Fruit fly (Drosophila melanogaster) whole organism, embryonic: ENCODE results near the gene ssp3.
A peak's percentile ranks its signal among the peaks of the same experiment; 100 is the strongest.

Source experiments
- Antp ChIP-seq: fragments of 200-800 bp; sonication (Bioruptor generic); optimal IDR thresholded peaks from 3 replicates; lab custom pipeline; 2016; ENCODE audit warnings: missing biosample characterization, missing genetic modification characterization
- Bgb ChIP-seq: fragments of 200-800 bp; sonication (Bioruptor generic); IDR thresholded peaks from 2 replicates; pipeline ENCODE4 v1.3.6; 2022; ENCODE audit warnings: missing biosample characterization, missing genetic modification characterization; ENCODE audit not compliant: partially characterized antibody
- Blimp-1 ChIP-seq: fragments of 200-800 bp; sonication (Bioruptor generic); optimal IDR thresholded peaks from 3 replicates; lab custom pipeline; 2018; ENCODE audit warnings: missing biosample characterization, missing genetic modification characterization, mild to moderate bottlenecking, moderate library complexity, missing genetic modification reagents
- CG10209 ChIP-seq: fragments of 200-800 bp; sonication (Bioruptor generic); optimal IDR thresholded peaks from 3 replicates; lab custom pipeline; 2017; ENCODE audit warnings: missing biosample characterization, mild to moderate bottlenecking, missing genetic modification characterization, missing genetic modification reagents
- CG10366 ChIP-seq: fragments of 200-800 bp; sonication (Bioruptor generic); IDR thresholded peaks from 2 replicates; pipeline ENCODE4 v1.3.6; 2022; ENCODE audit warnings: missing biosample characterization, missing genetic modification characterization
- CG11695 ChIP-seq: fragments of 200-800 bp; sonication (Bioruptor generic); IDR thresholded peaks from 3 replicates; pipeline ENCODE4 v1.3.6; 2022; ENCODE audit warnings: missing biosample characterization, missing genetic modification characterization
- CG12236 ChIP-seq: fragments of 200-800 bp; sonication (Bioruptor generic); optimal IDR thresholded peaks from 2 replicates; lab custom pipeline; 2016; ENCODE audit warnings: missing biosample characterization, missing genetic modification characterization
- CG12744 ChIP-seq: fragments of 200-800 bp; sonication (Bioruptor generic); optimal IDR thresholded peaks from 2 replicates; lab custom pipeline; 2016; ENCODE audit warnings: missing biosample characterization, missing genetic modification characterization
- CG1602 ChIP-seq: fragments of 200-800 bp; sonication (Bioruptor generic); optimal IDR thresholded peaks from 3 replicates; lab custom pipeline; 2016; ENCODE audit warnings: missing biosample characterization, missing genetic modification characterization
- CG16863 ChIP-seq: fragments of 200-800 bp; sonication (Bioruptor generic); optimal IDR thresholded peaks from 3 replicates; lab custom pipeline; 2016; ENCODE audit warnings: missing biosample characterization, missing genetic modification characterization
- CG18011 ChIP-seq: fragments of 200-800 bp; sonication (Bioruptor generic); optimal IDR thresholded peaks from 2 replicates; lab custom pipeline; 2017; ENCODE audit warnings: missing biosample characterization, missing genetic modification characterization, mild to moderate bottlenecking, moderate library complexity, missing genotype
- CG18599 ChIP-seq: fragments of 200-800 bp; sonication (Bioruptor generic); optimal IDR thresholded peaks from 3 replicates; lab custom pipeline; 2017; ENCODE audit warnings: missing biosample characterization, missing genetic modification characterization, mild to moderate bottlenecking, moderate library complexity, missing genetic modification reagents
- CG31388 ChIP-seq: fragments of 200-800 bp; sonication (Bioruptor generic); optimal IDR thresholded peaks from 2 replicates; lab custom pipeline; 2016; ENCODE audit warnings: missing biosample characterization, missing genetic modification characterization
- CG4617 ChIP-seq: fragments of 200-800 bp; sonication (Bioruptor generic); optimal IDR thresholded peaks from 3 replicates; lab custom pipeline; 2016; ENCODE audit warnings: missing biosample characterization, missing genetic modification characterization, borderline replicate concordance
- CG5245 ChIP-seq: fragments of 200-800 bp; sonication (Bioruptor generic); optimal IDR thresholded peaks from 3 replicates; lab custom pipeline; 2016; ENCODE audit warnings: missing biosample characterization, missing genetic modification characterization
- CG6654 ChIP-seq: fragments of 200-800 bp; sonication (Bioruptor generic); optimal IDR thresholded peaks from 2 replicates; lab custom pipeline; 2017; ENCODE audit warnings: missing biosample characterization, mild to moderate bottlenecking, missing genetic modification characterization
- CG8924 ChIP-seq: fragments of 200-800 bp; optimal IDR thresholded peaks from 3 replicates; lab custom pipeline; 2019; ENCODE audit warnings: missing biosample characterization, mild to moderate bottlenecking, missing genetic modification characterization, moderate library complexity
- Dip3 ChIP-seq: fragments of 200-800 bp; sonication (Bioruptor generic); optimal IDR thresholded peaks from 3 replicates; lab custom pipeline; 2016; ENCODE audit warnings: missing biosample characterization, missing genetic modification characterization
- Drgx ChIP-seq: fragments of 200-800 bp; sonication (Bioruptor generic); IDR thresholded peaks from 2 replicates; pipeline ENCODE4 v1.3.6; 2022; ENCODE audit warnings: missing biosample characterization, missing genetic modification characterization
- HmgD ChIP-seq: fragments of 200-800 bp; sonication (Bioruptor generic); optimal IDR thresholded peaks from 3 replicates; lab custom pipeline; 2016; ENCODE audit warnings: missing biosample characterization, missing genetic modification characterization
- Hmx ChIP-seq: fragments of 200-800 bp; sonication (Bioruptor generic); optimal IDR thresholded peaks from 2 replicates; lab custom pipeline; 2016; ENCODE audit warnings: missing biosample characterization, missing genetic modification characterization
- MBD-R2 ChIP-seq: fragments of 200-800 bp; sonication (Bioruptor generic); IDR thresholded peaks from 2 replicates; pipeline ENCODE4 v1.3.6; 2022; ENCODE audit warnings: missing biosample characterization, missing genetic modification characterization
- Meics ChIP-seq: fragments of 200-800 bp; sonication (Bioruptor generic); optimal IDR thresholded peaks from 2 replicates; lab custom pipeline; 2017; ENCODE audit warnings: missing biosample characterization, mild to moderate bottlenecking, missing genetic modification characterization
- Pdp1 ChIP-seq, 2 experiments: fragments of 200-800 bp; sonication (Bioruptor generic); optimal IDR thresholded peaks; 3 replicates each; lab custom pipeline; 2016; ENCODE audit warnings: missing biosample characterization in 2 of 2, missing genetic modification characterization in 2 of 2, mild to moderate bottlenecking in 1 of 2, moderate library complexity in 1 of 2
- Rfx ChIP-seq: fragments of 200-800 bp; sonication (Bioruptor generic); IDR thresholded peaks from 2 replicates; pipeline ENCODE4 v1.3.6; 2022; ENCODE audit warnings: missing biosample characterization, missing genetic modification characterization
- Scr ChIP-seq: fragments of 200-800 bp; sonication (Bioruptor generic); IDR thresholded peaks from 2 replicates; pipeline ENCODE4 v1.3.6; 2022; ENCODE audit warnings: missing biosample characterization, missing genetic modification characterization; ENCODE audit not compliant: partially characterized antibody
- Sox100B ChIP-seq: fragments of 200-800 bp; sonication (Bioruptor generic); optimal IDR thresholded peaks from 3 replicates; lab custom pipeline; 2018; ENCODE audit warnings: missing biosample characterization, mild to moderate bottlenecking, missing genetic modification characterization
- Sry-δ ChIP-seq: fragments of 200-800 bp; sonication (Bioruptor generic); optimal IDR thresholded peaks from 2 replicates; lab custom pipeline; 2016; ENCODE audit warnings: missing biosample characterization, missing genetic modification characterization
- YL-1 ChIP-seq: fragments of 200-800 bp; sonication (Bioruptor generic); optimal IDR thresholded peaks from 3 replicates; lab custom pipeline; 2017; ENCODE audit warnings: missing biosample characterization, mild to moderate bottlenecking, missing genetic modification characterization
- bigmax ChIP-seq: fragments of 200-800 bp; sonication (Bioruptor generic); optimal IDR thresholded peaks from 2 replicates; lab custom pipeline; 2018; ENCODE audit warnings: missing biosample characterization, mild to moderate bottlenecking, missing genetic modification characterization
- chm ChIP-seq: fragments of 200-800 bp; sonication (Bioruptor generic); IDR thresholded peaks from 2 replicates; pipeline ENCODE4 v1.3.6; 2022; ENCODE audit warnings: missing biosample characterization, missing genetic modification characterization
- corto ChIP-seq: fragments of 200-800 bp; sonication (Bioruptor generic); optimal IDR thresholded peaks from 2 replicates; lab custom pipeline; 2016; ENCODE audit warnings: missing biosample characterization, mild to moderate bottlenecking, missing genetic modification characterization, moderate library complexity
- croc ChIP-seq: fragments of 200-800 bp; sonication (Bioruptor generic); conservative IDR thresholded peaks from 3 replicates; pipeline ENCODE4 v1.3.6; 2022; ENCODE audit warnings: missing biosample characterization, missing genetic modification characterization
- danr ChIP-seq: fragments of 200-800 bp; sonication (Bioruptor generic); IDR thresholded peaks from 2 replicates; pipeline ENCODE4 v1.3.6; 2022; ENCODE audit warnings: missing biosample characterization, missing genetic modification characterization
- disco-r ChIP-seq: fragments of 200-800 bp; sonication (Bioruptor generic); optimal IDR thresholded peaks from 2 replicates; lab custom pipeline; 2016; ENCODE audit warnings: missing biosample characterization, missing genetic modification characterization
- eve ChIP-seq, 2 experiments: fragments of >200 bp; optimal IDR thresholded peaks; 2 replicates each; lab custom pipeline; 2017; ENCODE audit warnings: missing biosample characterization in 2 of 2, missing genetic modification characterization in 2 of 2
- fu2 ChIP-seq: fragments of 200-800 bp; sonication (Bioruptor generic); optimal IDR thresholded peaks from 2 replicates; lab custom pipeline; 2016; ENCODE audit warnings: missing biosample characterization, missing genetic modification characterization
- gsb ChIP-seq: fragments of 200-800 bp; sonication (Bioruptor generic); IDR thresholded peaks from 2 replicates; pipeline ENCODE4 v1.3.6; 2022; ENCODE audit warnings: missing biosample characterization, missing genetic modification characterization
- hb ChIP-seq: fragments of 200-800 bp; sonication (Bioruptor generic); IDR thresholded peaks from 3 replicates; pipeline ENCODE4 v1.3.6; 2022; ENCODE audit warnings: missing biosample characterization, missing genetic modification characterization; ENCODE audit not compliant: partially characterized antibody
- ind ChIP-seq: fragments of 200-800 bp; sonication (Bioruptor generic); optimal IDR thresholded peaks from 3 replicates; lab custom pipeline; 2016; ENCODE audit warnings: missing biosample characterization, missing genetic modification characterization
- kay ChIP-seq: fragments of 200-800 bp; sonication (Bioruptor generic); optimal IDR thresholded peaks from 2 replicates; lab custom pipeline; 2016; ENCODE audit warnings: missing biosample characterization, missing genetic modification characterization
- lola ChIP-seq, 3 experiments: fragments of >200 bp in 2 of 3; fragments of 200-800 bp in 1 of 3; sonication (Bioruptor generic) in 1 of 3; optimal IDR thresholded peaks; 2 replicates each; lab custom pipeline; 2017 to 2019; ENCODE audit warnings: missing biosample characterization in 3 of 3, missing genetic modification characterization in 3 of 3, mild to moderate bottlenecking in 1 of 3, moderate library complexity in 1 of 3
- mirr ChIP-seq: fragments of 200-800 bp; sonication (Bioruptor generic); optimal IDR thresholded peaks from 3 replicates; lab custom pipeline; 2018; ENCODE audit warnings: missing biosample characterization, mild to moderate bottlenecking, missing genetic modification characterization
- nau ChIP-seq: fragments of 200-800 bp; sonication (Bioruptor generic); optimal IDR thresholded peaks from 3 replicates; lab custom pipeline; 2017; ENCODE audit warnings: missing biosample characterization, mild to moderate bottlenecking, missing genetic modification characterization, missing genetic modification reagents
- nerfin-2 ChIP-seq: fragments of 200-800 bp; sonication (Bioruptor generic); IDR thresholded peaks from 2 replicates; pipeline ENCODE4 v1.3.6; 2022; ENCODE audit warnings: missing biosample characterization, missing genetic modification characterization; ENCODE audit not compliant: partially characterized antibody
- nom ChIP-seq: fragments of 200-800 bp; sonication (Bioruptor generic); optimal IDR thresholded peaks from 2 replicates; lab custom pipeline; 2017; ENCODE audit warnings: missing biosample characterization, missing genetic modification characterization, mild to moderate bottlenecking, moderate library complexity, missing genetic modification reagents
- pan ChIP-seq, 4 experiments: fragments of >200 bp in 3 of 4; fragments of 200-800 bp in 1 of 4; sonication (Bioruptor generic) in 1 of 4; optimal IDR thresholded peaks in 3 of 4; IDR thresholded peaks in 1 of 4; 2 replicates each; pipeline versions ENCODE4 v1.3.6 to Lab custom; 2017 to 2022; ENCODE audit warnings: missing biosample characterization in 2 of 4, missing genetic modification characterization in 2 of 4, mixed read lengths in 1 of 4
- usp ChIP-seq: fragments of >200 bp; optimal IDR thresholded peaks from 2 replicates; lab custom pipeline; 2017; ENCODE audit warnings: missing biosample characterization, missing genetic modification characterization
- wek ChIP-seq: fragments of 200-800 bp; sonication (Bioruptor generic); optimal IDR thresholded peaks from 3 replicates; lab custom pipeline; 2018; ENCODE audit warnings: missing biosample characterization, mild to moderate bottlenecking, missing genetic modification characterization, moderate library complexity
- zfh2 ChIP-seq: fragments of 200-800 bp; sonication (Bioruptor generic); optimal IDR thresholded peaks from 2 replicates; lab custom pipeline; 2016; ENCODE audit warnings: missing biosample characterization, missing genetic modification characterization

Gene ssp3

DNA sequence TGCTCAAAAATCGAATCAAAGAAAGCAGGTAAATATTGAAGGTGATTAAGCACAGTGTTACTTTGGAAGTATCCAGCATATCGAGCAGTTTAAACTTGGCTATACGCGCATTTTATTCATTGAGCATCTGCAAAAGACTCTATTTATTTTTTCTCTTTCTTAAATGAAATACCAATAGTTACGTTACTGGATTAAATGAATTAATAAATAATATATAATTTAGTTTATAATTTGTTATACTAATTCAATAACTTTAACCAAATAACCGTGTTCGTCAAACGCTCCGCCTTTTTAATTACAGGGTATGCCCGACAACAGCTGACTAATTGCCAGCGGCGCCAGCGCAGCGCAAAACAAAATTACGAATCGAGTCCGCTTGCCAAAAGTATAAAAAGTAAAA, 23.1 kb upstream of the ssp3 start (continued):
- TF ChIP-seq CG10366 (GFP tag; lab: Robert Waterston, UW) (peak; percentile 33; the same call in 1 of the 2 replicates), MBD-R2 (peak; percentile 29; the same call in 1 of the 2 replicates), HmgD (GFP tag; lab: Kevin White, UChicago) (no peak), CG11695 (GFP tag; lab: Robert Waterston, UW) (peak; percentile 68), nau (GFP tag; lab: Kevin White, UChicago) (no peak), Sox100B (GFP tag; lab: Kevin White, UChicago) (peak; percentile 26), Sry-δ (no peak), ind (GFP tag; lab: Kevin White, UChicago) (peak; percentile 41), CG5245 (no peak), wek (GFP tag; lab: Kevin White, UChicago) (no peak), bigmax (GFP tag; lab: Kevin White, UChicago) (no peak), CG12744 (GFP tag; lab: Kevin White, UChicago) (no peak), Pdp1 (GFP tag; optimal IDR thresholded peaks at IDR 0.05; lab: Kevin White, UChicago) (no peak), Drgx (GFP tag; lab: Robert Waterston, UW) (peak; percentile 55; the same call in 1 of the 2 replicates), fu2 (GFP tag; lab: Kevin White, UChicago) (no peak), disco-r (GFP tag; lab: Kevin White, UChicago) (no peak), eve (GFP tag; optimal IDR thresholded peaks at IDR 0.05; lab: Kevin White, UChicago) (no peak), mirr (GFP tag; lab: Kevin White, UChicago) (no peak), zfh2 (GFP tag; lab: Kevin White, UChicago) (no peak), Antp (GFP tag; lab: Kevin White, UChicago) (no peak), CG6654 (no peak), CG10209 (peak; percentile 39), CG18011 (no peak), kay (GFP tag; lab: Kevin White, UChicago) (no peak), Dip3 (no peak), lola (GFP tag; optimal IDR thresholded peaks at IDR 0.05; lab: Kevin White, UChicago) (no peak), Bgb (GFP tag; lab: Robert Waterston, UW) (no peak), YL-1 (GFP tag; lab: Kevin White, UChicago) (no peak), gsb (GFP tag; lab: Robert Waterston, UW) (peak; percentile 23; the same call in 1 of the 2 replicates), Rfx (GFP tag; lab: Robert Waterston, UW) (peak; percentile 75), Blimp-1 (peak; percentile 27), CG12236 (GFP tag; lab: Kevin White, UChicago) (no peak), hb (GFP tag; lab: Robert Waterston, UW) (no peak), CG16863 (GFP tag; lab: Kevin White, UChicago) (no peak), danr (GFP tag; lab: Robert Waterston, UW) (peak; percentile 40; the same call in 1 of the 2 replicates), Meics (GFP tag; lab: Kevin White, UChicago) (peak; percentile 74), nom (GFP tag; lab: Kevin White, UChicago) (no peak), corto (no peak), Hmx (GFP tag; lab: Kevin White, UChicago) (no peak), chm (no peak), pan (optimal IDR thresholded peaks at IDR 0.05; lab: Kevin White, UChicago) (no peak), pan (GFP tag; optimal IDR thresholded peaks at IDR 0.05 in 1 of 2, IDR thresholded peaks at IDR 0.05 in 1 of 2) (peak in 1 of 2 experiments; percentile 74), nerfin-2 (GFP tag; lab: Robert Waterston, UW) (no peak), CG4617 (no peak), CG1602 (GFP tag; lab: Kevin White, UChicago) (no peak), Scr (GFP tag; lab: Robert Waterston, UW) (no peak), CG31388 (no peak), usp (GFP tag; lab: Kevin White, UChicago) (no peak), croc (GFP tag; lab: Robert Waterston, UW) (no peak), CG8924 (tag; lab: Kevin White, UChicago) (no peak), CG18599 (GFP tag; lab: Kevin White, UChicago) (peak; percentile 86)
